Fruit fly (Drosophila melanogaster) S2 (cell line): ENCODE measurements around the gene Osi12.

ENCODE experiments used
- CG8478 ChIP-seq: fragments of >200 bp; optimal IDR thresholded peaks from 2 replicates; lab custom pipeline; 2018
- CTCF ChIP-seq, 2 experiments: fragments of >200 bp; optimal IDR thresholded peaks; 2 replicates each; lab custom pipeline; 2018

- no peak for TF ChIP-seq CG8478 (lab: Kevin White, UChicago)
- no peak for TF ChIP-seq CTCF (optimal IDR thresholded peaks at IDR 0.05; lab: Kevin White, UChicago)
These were observed at the start of gene Osi12 for dm6 chr3R:6278231-6278630.
